Worm (Caenorhabditis elegans): ENCODE results near the gene glb-3.

- TF ChIP-seq tra-4 (tag; optimal IDR thresholded peaks at IDR 0.05) = no peak
- no peak for TF ChIP-seq ama-1 (optimal IDR thresholded peaks at IDR 0.05)
- TF ChIP-seq F13C5.2 (tag; optimal IDR thresholded peaks at IDR 0.05) = no peak
- TF ChIP-seq B0310.2 (tag; optimal IDR thresholded peaks at IDR 0.05) = no peak
- no peak for TF ChIP-seq hmg-4 (GFP tag; optimal IDR thresholded peaks at IDR 0.05)
- no peak for TF ChIP-seq pes-1 (GFP tag; IDR thresholded peaks at IDR 0.05)
- no peak for TF ChIP-seq hmbx-1 (tag; optimal IDR thresholded peaks at IDR 0.05)
- no peak for TF ChIP-seq scrt-1 (GFP tag; IDR thresholded peaks at IDR 0.05)
- no peak for TF ChIP-seq flt-1 (GFP tag; IDR thresholded peaks at IDR 0.05)
- no peak for TF ChIP-seq ets-7 (tag; optimal IDR thresholded peaks at IDR 0.05)
- TF ChIP-seq tbx-37 (GFP tag; conservative IDR thresholded peaks at IDR 0.05) = no peak
- TF ChIP-seq tbx-11 (GFP tag; IDR thresholded peaks at IDR 0.05) = no peak
These were observed 15.0 kb downstream of the glb-3 start, which contains the start of gene T19C4.1 for ce11 chrV:11149405-11149804.
